Worm (Caenorhabditis elegans): ENCODE data around the gene max-1.

Gene max-1

ce11 chrV:13120097-13120496, at the start of gene max-1:
Gene max-1, minus strand, starts transcription at chrV:13120220.
- peak; percentile 12 for TF ChIP-seq ceh-31 (tag; optimal IDR thresholded peaks at IDR 0.05)
- no peak for TF ChIP-seq pat-9 (tag; optimal IDR thresholded peaks at IDR 0.05)
- no peak for TF ChIP-seq fkh-6 (tag; optimal IDR thresholded peaks at IDR 0.05)
- no peak for TF ChIP-seq unc-86 (tag; optimal IDR thresholded peaks at IDR 0.05)
- no peak for TF ChIP-seq ceh-6 (GFP tag; optimal IDR thresholded peaks at IDR 0.05)
- no peak for TF ChIP-seq fax-1 (tag; optimal IDR thresholded peaks at IDR 0.05)
- peak; percentile 25 for TF ChIP-seq unc-55 (GFP tag; optimal IDR thresholded peaks at IDR 0.05)

- TF ChIP-seq elt-4 (tag; optimal IDR thresholded peaks at IDR 0.05), result no peak
- no peak for TF ChIP-seq ceh-31 (tag; optimal IDR thresholded peaks at IDR 0.05)
- peak; percentile 15 for TF ChIP-seq hlh-30 (tag; optimal IDR thresholded peaks at IDR 0.05; ENCODE audit: insufficient read depth)
- TF ChIP-seq unc-42 (tag; optimal IDR thresholded peaks at IDR 0.05), result peak; percentile 22
- TF ChIP-seq hlh-15 (tag; optimal IDR thresholded peaks at IDR 0.05), result no peak
Measured at ce11 chrV:13166582-13166981, 46.6 kb upstream of the max-1 start.

ce11 chrV:13165244-13165643, 45.2 kb upstream of the max-1 start:
- TF ChIP-seq pha-4 (tag; optimal IDR thresholded peaks at IDR 0.05), result no peak
- TF ChIP-seq ttx-3 (tag; optimal IDR thresholded peaks at IDR 0.05), result no peak
- TF ChIP-seq F13H6.1 (tag; optimal IDR thresholded peaks at IDR 0.05), result no peak
- TF ChIP-seq unc-42 (tag; optimal IDR thresholded peaks at IDR 0.05), result peak; percentile 94
- no peak for TF ChIP-seq ceh-19 (GFP tag; optimal IDR thresholded peaks at IDR 0.05)

DNA sequence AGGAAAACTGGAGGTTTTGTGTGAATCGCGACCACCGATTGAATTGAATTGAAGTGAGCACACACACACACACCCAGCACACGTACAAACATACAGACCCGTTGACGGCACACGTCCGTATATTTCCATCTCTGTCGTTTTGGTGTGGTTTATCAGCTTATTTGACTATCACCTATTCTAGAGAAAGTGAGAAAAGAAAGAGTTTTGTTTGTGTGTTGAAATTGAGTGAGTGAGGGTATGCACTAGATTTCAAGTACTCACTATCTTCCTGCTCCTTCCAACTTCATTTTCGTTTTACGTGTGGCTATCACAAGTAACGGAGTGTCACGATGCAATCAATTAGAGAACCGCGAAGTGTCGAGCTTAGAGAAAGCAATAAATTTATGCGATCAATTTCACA, 43.8 kb upstream of the max-1 start:
- TF ChIP-seq rnt-1 (tag; optimal IDR thresholded peaks at IDR 0.05) (no peak), hlh-6 (tag; optimal IDR thresholded peaks at IDR 0.05) (no peak), ets-4 (tag; optimal IDR thresholded peaks at IDR 0.05) (no peak), fax-1 (tag; optimal IDR thresholded peaks at IDR 0.05) (no peak), tbx-7 (tag; optimal IDR thresholded peaks at IDR 0.05) (no peak), ztf-16 (tag; optimal IDR thresholded peaks at IDR 0.05) (no peak), ceh-31 (tag; optimal IDR thresholded peaks at IDR 0.05) (no peak), K09A11.1 (tag; optimal IDR thresholded peaks at IDR 0.05; ENCODE audit: insufficient read depth) (no peak), hlh-8 (tag; optimal IDR thresholded peaks at IDR 0.05) (no peak), ref-2 (tag; optimal IDR thresholded peaks at IDR 0.05) (no peak)

DNA sequence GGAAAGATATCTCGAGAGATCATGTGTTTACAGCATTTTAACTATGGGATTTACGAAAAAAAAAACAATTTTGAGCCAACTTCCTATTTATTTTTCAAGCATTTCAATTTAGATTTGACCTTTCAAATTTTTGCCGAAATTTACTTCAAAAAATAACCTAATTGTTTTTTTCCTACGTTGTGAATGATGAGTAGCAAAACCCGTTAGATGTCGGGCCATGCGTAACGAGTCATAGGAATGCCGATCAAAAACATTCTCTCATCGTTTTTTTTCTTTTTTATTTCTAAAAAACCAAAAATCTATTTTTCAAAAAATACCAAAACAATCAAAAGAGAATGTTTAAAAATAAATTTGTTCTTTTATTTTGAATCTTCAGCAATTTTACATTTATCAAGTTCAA, 42.9 kb upstream of the max-1 start:
- no peak for TF ChIP-seq unc-3 (GFP tag; conservative IDR thresholded peaks at IDR 0.05)
- TF ChIP-seq unc-3 (tag; optimal IDR thresholded peaks at IDR 0.05), result no peak
- TF ChIP-seq pros-1 (tag; optimal IDR thresholded peaks at IDR 0.05), result no peak
- no peak for TF ChIP-seq F13H6.1 (tag; optimal IDR thresholded peaks at IDR 0.05)
- no peak for TF ChIP-seq fkh-6 (tag; optimal IDR thresholded peaks at IDR 0.05)
- no peak for TF ChIP-seq T23F11.4 (GFP tag; optimal IDR thresholded peaks at IDR 0.05)
- TF ChIP-seq nhr-11 (tag; optimal IDR thresholded peaks at IDR 0.05), result no peak
- TF ChIP-seq hlh-8 (tag; optimal IDR thresholded peaks at IDR 0.05), result no peak

DNA sequence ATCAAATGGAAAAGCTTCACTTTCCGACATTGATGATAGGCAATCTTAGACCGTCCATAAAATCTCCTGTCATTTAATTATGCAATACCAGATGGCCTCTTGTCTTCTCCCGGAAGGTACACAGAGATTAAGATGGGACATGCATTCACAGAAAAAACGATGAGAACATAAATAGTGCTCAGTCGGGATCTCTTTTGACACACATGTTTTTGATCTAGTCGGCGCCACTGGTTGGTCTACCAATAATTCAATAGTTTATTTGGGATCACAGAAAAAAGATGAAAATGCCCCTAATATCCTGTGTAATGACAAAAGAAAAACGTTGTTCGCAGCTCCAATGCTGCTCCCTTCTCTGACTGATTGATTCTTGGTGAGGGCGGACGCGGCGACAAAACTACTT, 41.0 kb upstream of the max-1 start:
- TF ChIP-seq T23F11.4 (GFP tag; optimal IDR thresholded peaks at IDR 0.05), result no peak
- TF ChIP-seq zip-5 (tag; optimal IDR thresholded peaks at IDR 0.05), result no peak
- TF ChIP-seq tbx-2 (tag; optimal IDR thresholded peaks at IDR 0.05), result no peak
- TF ChIP-seq hlh-13 (GFP tag; optimal IDR thresholded peaks at IDR 0.05), result no peak
- TF ChIP-seq K09A11.1 (tag; optimal IDR thresholded peaks at IDR 0.05; ENCODE audit: insufficient read depth), result no peak
- no peak for TF ChIP-seq gmeb-2 (tag; optimal IDR thresholded peaks at IDR 0.05)
- no peak for TF ChIP-seq ceh-19 (GFP tag; optimal IDR thresholded peaks at IDR 0.05)
- TF ChIP-seq ceh-48 (tag; optimal IDR thresholded peaks at IDR 0.05), result no peak
- TF ChIP-seq pha-4 (tag; optimal IDR thresholded peaks at IDR 0.05), result no peak
